Worm (Caenorhabditis elegans) whole organism, L3 larva: ENCODE data around the gene pms-2.
A peak's percentile ranks its signal among the peaks of the same experiment; 100 is the strongest.

Source experiments
- ceh-16 ChIP-seq: sonication (generic microtip); optimal IDR thresholded peaks from 2 replicates; lab custom pipeline; 2017; ENCODE audit warnings: missing biosample characterization, missing genetic modification characterization
- ceh-9 ChIP-seq: sonication (generic microtip); optimal IDR thresholded peaks from 2 replicates; lab custom pipeline; 2018; ENCODE audit warnings: missing biosample characterization, missing genetic modification characterization
- daf-12 ChIP-seq: fragments of 150-350 bp; optimal IDR thresholded peaks from 2 replicates; lab custom pipeline; 2014; ENCODE audit warnings: missing biosample characterization, missing genetic modification reagents, missing genetic modification characterization
- elt-1 ChIP-seq: fragments of 150-350 bp; optimal IDR thresholded peaks from 2 replicates; lab custom pipeline; 2014; ENCODE audit warnings: missing biosample characterization, missing genetic modification characterization
- fkh-10 ChIP-seq: sonication (generic microtip); optimal IDR thresholded peaks from 2 replicates; lab custom pipeline; 2017; ENCODE audit warnings: missing biosample characterization, missing genetic modification reagents, missing genetic modification characterization
- fos-1 ChIP-seq: fragments of 150-350 bp; optimal IDR thresholded peaks from 2 replicates; lab custom pipeline; 2014; ENCODE audit warnings: missing biosample characterization, missing genetic modification characterization
- hmg-11 ChIP-seq: sonication (generic microtip); optimal IDR thresholded peaks from 2 replicates; lab custom pipeline; 2016; ENCODE audit warnings: missing genetic modification characterization, missing compliant biosample characterization
- nhr-11 ChIP-seq: fragments of 150-350 bp; optimal IDR thresholded peaks from 2 replicates; lab custom pipeline; 2014; ENCODE audit warnings: missing biosample characterization, missing genetic modification characterization
- nhr-43 ChIP-seq: sonication (generic microtip); optimal IDR thresholded peaks from 2 replicates; lab custom pipeline; 2016; ENCODE audit warnings: mild to moderate bottlenecking, missing genetic modification characterization, missing compliant biosample characterization; ENCODE audit not compliant: poor library complexity, severe bottlenecking
- nhr-67 ChIP-seq: fragments of 150-350 bp; optimal IDR thresholded peaks from 2 replicates; lab custom pipeline; 2014; ENCODE audit warnings: missing biosample characterization, missing genetic modification characterization
- nhr-76 ChIP-seq: fragments of 150-350 bp; sonication (generic microtip); optimal IDR thresholded peaks from 5 replicates; lab custom pipeline; 2014; ENCODE audit warnings: missing biosample characterization, missing genetic modification characterization
- pha-4 ChIP-seq: fragments of 150-350 bp; optimal IDR thresholded peaks from 2 replicates; lab custom pipeline; 2014; ENCODE audit warnings: missing biosample characterization, missing genetic modification reagents, missing genetic modification characterization
- snpc-4 ChIP-seq: fragments of 150-350 bp; optimal IDR thresholded peaks from 2 replicates; lab custom pipeline; 2014; ENCODE audit warnings: missing biosample characterization, missing genetic modification characterization
- tbx-2 ChIP-seq: sonication (generic microtip); optimal IDR thresholded peaks from 2 replicates; lab custom pipeline; 2016; ENCODE audit warnings: mild to moderate bottlenecking, missing genetic modification characterization, missing compliant biosample characterization

- no peak for TF ChIP-seq nhr-11 (tag; lab: Kevin White, UChicago)
- peak; percentile 99 for TF ChIP-seq nhr-43 (tag; lab: Kevin White, UChicago)
- TF ChIP-seq fkh-10, result no peak
- no peak for TF ChIP-seq snpc-4 (tag; lab: Kevin White, UChicago)
- peak; percentile 50 for TF ChIP-seq elt-1 (tag; lab: Kevin White, UChicago)
- peak; percentile 9 for TF ChIP-seq nhr-76 (tag; lab: Kevin White, UChicago)
- no peak for TF ChIP-seq ceh-9 (tag; lab: Kevin White, UChicago)
- peak; percentile 87 for TF ChIP-seq tbx-2 (tag; lab: Kevin White, UChicago)
- no peak for TF ChIP-seq daf-12 (tag; lab: Kevin White, UChicago)
- TF ChIP-seq pha-4, result peak; percentile 95
- TF ChIP-seq hmg-11 (tag; lab: Kevin White, UChicago), result no peak
- TF ChIP-seq ceh-16 (tag; lab: Kevin White, UChicago), result no peak
- TF ChIP-seq fos-1 (tag; lab: Kevin White, UChicago), result peak; percentile 60
- no peak for TF ChIP-seq nhr-67 (tag; lab: Kevin White, UChicago)
Observed at ce11 chrV:11572803-11573490, 2.5 kb upstream of the pms-2 start, which contains the start of the genes H12C20.7 and nhr-68.
